Worm (Caenorhabditis elegans): ENCODE data around the gene gly-12.

DNA sequence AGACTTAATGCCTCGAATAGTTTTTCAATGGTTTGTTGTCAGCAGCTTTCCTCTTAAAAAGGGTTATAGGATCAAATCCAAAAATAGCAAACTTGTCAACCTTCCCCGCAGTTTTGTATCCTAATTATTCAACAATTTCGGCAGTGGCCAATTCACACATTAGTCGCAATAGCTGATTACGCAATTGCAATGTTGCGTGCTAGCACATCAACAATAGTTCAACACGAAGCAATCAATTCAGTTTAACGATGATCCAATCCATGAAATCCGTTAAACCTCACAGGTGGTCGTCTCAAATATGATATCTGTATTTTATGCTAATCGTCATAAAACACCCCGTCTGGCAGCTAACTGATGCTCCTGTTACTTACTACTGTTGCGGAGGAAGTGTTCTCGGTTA is 33.1 kb upstream of the gly-12 start:
- TF ChIP-seq mdl-1 (tag; optimal IDR thresholded peaks at IDR 0.05) = no peak
- TF ChIP-seq ceh-9 (tag; optimal IDR thresholded peaks at IDR 0.05) = no peak
- TF ChIP-seq fos-1 (tag; optimal IDR thresholded peaks at IDR 0.05) = no peak
- TF ChIP-seq R02D3.7 (tag; optimal IDR thresholded peaks at IDR 0.05) = no peak
- TF ChIP-seq snpc-4 (tag; optimal IDR thresholded peaks at IDR 0.05) = no peak

Data from whole organism, L3 larva.